Worm (Caenorhabditis elegans) whole organism, young adult: Measurements from ENCODE around the gene W05B10.3.

Experiments
- B0019.2 ChIP-seq: fragments of 200-800 bp; sonication (Bioruptor generic); conservative IDR thresholded peaks from 2 replicates; pipeline ENCODE4 v1.3.6; 2022; ENCODE audit warnings: missing genetic modification reagents, missing genetic modification characterization, missing compliant biosample characterization
- B0035.1 ChIP-seq: sonication (generic microtip); optimal IDR thresholded peaks from 2 replicates; lab custom pipeline; 2016; ENCODE audit warnings: missing genetic modification characterization, mild to moderate bottlenecking, missing compliant biosample characterization, missing genotype, missing genetic modification reagents
- B0261.1 ChIP-seq: sonication (generic microtip); optimal IDR thresholded peaks from 2 replicates; lab custom pipeline; 2016; ENCODE audit warnings: mild to moderate bottlenecking, missing genetic modification characterization, moderate library complexity, missing compliant biosample characterization
- B0336.3 ChIP-seq: fragments of 200-800 bp; sonication (Bioruptor generic); IDR thresholded peaks from 2 replicates; pipeline ENCODE4 v1.3.6; 2022; ENCODE audit warnings: missing genetic modification characterization, missing compliant biosample characterization
- C06A6.2 ChIP-seq: fragments of 200-800 bp; sonication (Bioruptor generic); conservative IDR thresholded peaks from 2 replicates; pipeline ENCODE4 v1.3.6; 2022; ENCODE audit warnings: missing genetic modification characterization, missing compliant biosample characterization
- D2030.7 ChIP-seq: fragments of 200-800 bp; sonication (Bioruptor generic); IDR thresholded peaks from 2 replicates; pipeline ENCODE4 v1.3.6; 2022; ENCODE audit warnings: missing genetic modification reagents, missing genetic modification characterization, missing compliant biosample characterization
- F23B12.7 ChIP-seq: sonication (generic microtip); optimal IDR thresholded peaks from 2 replicates; lab custom pipeline; 2017; ENCODE audit warnings: missing genetic modification characterization, mild to moderate bottlenecking, missing compliant biosample characterization, antibody characterized with exemption, moderate library complexity; ENCODE audit not compliant: insufficient read depth
- F33H1.4 ChIP-seq: fragments of 200-800 bp; sonication (Bioruptor generic); IDR thresholded peaks from 2 replicates; pipeline ENCODE4 v1.3.6; 2022; ENCODE audit warnings: missing genetic modification reagents, missing genetic modification characterization, missing compliant biosample characterization
- F52B5.7 ChIP-seq: sonication (generic microtip); optimal IDR thresholded peaks from 2 replicates; lab custom pipeline; 2016; ENCODE audit warnings: mild to moderate bottlenecking, missing genetic modification characterization, missing compliant biosample characterization
- F57A8.1 ChIP-seq: fragments of 200-800 bp; sonication (Bioruptor generic); optimal IDR thresholded peaks from 2 replicates; lab custom pipeline; 2018; ENCODE audit warnings: mild to moderate bottlenecking, missing genetic modification characterization, moderate library complexity, missing compliant biosample characterization
- Y67H2A.10 ChIP-seq: fragments of 200-800 bp; sonication (Bioruptor generic); conservative IDR thresholded peaks from 2 replicates; pipeline ENCODE4 v1.3.6; 2022; ENCODE audit warnings: missing genetic modification reagents, missing genetic modification characterization, missing compliant biosample characterization
- Y79H2A.3 ChIP-seq: fragments of 200-800 bp; sonication (Bioruptor generic); conservative IDR thresholded peaks from 2 replicates; pipeline ENCODE4 v1.3.6; 2022; ENCODE audit warnings: missing genetic modification reagents, missing genetic modification characterization, missing compliant biosample characterization
- attf-3 ChIP-seq: fragments of 200-800 bp; sonication (Bioruptor generic); conservative IDR thresholded peaks from 2 replicates; pipeline ENCODE4 v1.3.6; 2022; ENCODE audit warnings: missing genetic modification reagents, missing genetic modification characterization, missing compliant biosample characterization
- bed-1 ChIP-seq: fragments of 200-800 bp; sonication (Bioruptor generic); IDR thresholded peaks from 2 replicates; pipeline ENCODE4 v1.3.6; 2022; ENCODE audit warnings: missing genetic modification reagents, missing genetic modification characterization, missing compliant biosample characterization
- ceh-58 ChIP-seq: fragments of 200-800 bp; sonication (Bioruptor generic); IDR thresholded peaks from 2 replicates; pipeline ENCODE4 v1.3.6; 2022; ENCODE audit warnings: missing genetic modification characterization, missing compliant biosample characterization
- ceh-79 ChIP-seq: sonication (generic microtip); optimal IDR thresholded peaks from 2 replicates; lab custom pipeline; 2017; ENCODE audit warnings: mild to moderate bottlenecking, missing genetic modification characterization, missing compliant biosample characterization
- die-1 ChIP-seq: sonication (generic microtip); optimal IDR thresholded peaks from 2 replicates; lab custom pipeline; 2016; ENCODE audit warnings: missing genotype, mild to moderate bottlenecking, missing genetic modification characterization, missing compliant biosample characterization
- dox-1 ChIP-seq: fragments of 200-800 bp; sonication (Bioruptor generic); IDR thresholded peaks from 2 replicates; pipeline ENCODE4 v1.3.6; 2022; ENCODE audit warnings: missing genetic modification reagents, missing genetic modification characterization, missing compliant biosample characterization
- dpl-1 ChIP-seq: fragments of 150-350 bp; optimal IDR thresholded peaks from 2 replicates; lab custom pipeline; 2014; ENCODE audit warnings: missing biosample characterization, missing genetic modification reagents, missing genetic modification characterization
- efl-1 ChIP-seq: fragments of 150-350 bp; optimal IDR thresholded peaks from 2 replicates; lab custom pipeline; 2014; ENCODE audit warnings: missing biosample characterization, missing genetic modification reagents, missing genetic modification characterization
- hlh-26 ChIP-seq: fragments of 200-800 bp; sonication (Bioruptor generic); conservative IDR thresholded peaks from 2 replicates; pipeline ENCODE4 v1.3.6; 2022; ENCODE audit warnings: missing genetic modification reagents, missing genetic modification characterization, missing compliant biosample characterization
- hmg-20 ChIP-seq: fragments of 200-800 bp; sonication (Bioruptor generic); IDR thresholded peaks from 2 replicates; pipeline ENCODE4 v1.3.6; 2022; ENCODE audit warnings: missing genetic modification reagents, missing genetic modification characterization, missing compliant biosample characterization
- hrde-1 ChIP-seq: sonication (generic microtip); optimal IDR thresholded peaks from 2 replicates; lab custom pipeline; 2016; ENCODE audit warnings: missing genetic modification characterization, mild to moderate bottlenecking, missing compliant biosample characterization, moderate library complexity, missing genotype, missing genetic modification reagents, borderline replicate concordance
- lin-35 ChIP-seq, 3 experiments: fragments of 150-350 bp in 2 of 3; sonication (generic microtip) in 1 of 3; optimal IDR thresholded peaks; 2 replicates each; lab custom pipeline; 2014 to 2018; ENCODE audit warnings: missing biosample characterization in 3 of 3, missing genetic modification characterization in 3 of 3, missing genetic modification reagents in 3 of 3
- lin-54 ChIP-seq: fragments of 200-800 bp; sonication (Bioruptor generic); optimal IDR thresholded peaks from 2 replicates; lab custom pipeline; 2018; ENCODE audit warnings: mild to moderate bottlenecking, missing genetic modification characterization, missing compliant biosample characterization
- lir-1 ChIP-seq: fragments of 200-800 bp; sonication (Bioruptor generic); conservative IDR thresholded peaks from 2 replicates; pipeline ENCODE4 v1.3.6; 2022; ENCODE audit warnings: missing genetic modification reagents, missing genetic modification characterization, missing compliant biosample characterization
- lsy-27 ChIP-seq: sonication (generic microtip); optimal IDR thresholded peaks from 2 replicates; lab custom pipeline; 2017; ENCODE audit warnings: missing genetic modification characterization, mild to moderate bottlenecking, missing compliant biosample characterization, antibody characterized with exemption, missing genotype, borderline replicate concordance; ENCODE audit not compliant: insufficient read depth
- mcd-1 ChIP-seq: fragments of 200-800 bp; sonication (Bioruptor generic); IDR thresholded peaks from 2 replicates; pipeline ENCODE4 v1.3.6; 2022; ENCODE audit warnings: missing genetic modification reagents, missing genetic modification characterization, missing compliant biosample characterization
- mxl-1 ChIP-seq: sonication (generic microtip); optimal IDR thresholded peaks from 2 replicates; lab custom pipeline; 2016; ENCODE audit warnings: missing genetic modification characterization, missing compliant biosample characterization
- nfyb-1 ChIP-seq: fragments of 200-800 bp; sonication (Bioruptor generic); IDR thresholded peaks from 2 replicates; pipeline ENCODE4 v1.3.6; 2022; ENCODE audit warnings: missing genetic modification reagents, missing genetic modification characterization, missing compliant biosample characterization
- nhr-179 ChIP-seq: sonication (generic microtip); optimal IDR thresholded peaks from 2 replicates; lab custom pipeline; 2016; ENCODE audit warnings: mild to moderate bottlenecking, missing genetic modification characterization, missing compliant biosample characterization
- nhr-80 ChIP-seq: sonication (generic microtip); optimal IDR thresholded peaks from 2 replicates; lab custom pipeline; 2016; ENCODE audit warnings: missing genetic modification characterization, missing compliant biosample characterization
- nhr-90 ChIP-seq: sonication (generic microtip); optimal IDR thresholded peaks from 2 replicates; lab custom pipeline; 2016; ENCODE audit warnings: missing genotype, mild to moderate bottlenecking, missing genetic modification characterization, missing compliant biosample characterization
- pha-4 ChIP-seq: fragments of 150-350 bp; sonication (generic microtip); optimal IDR thresholded peaks from 2 replicates; lab custom pipeline; 2014; ENCODE audit warnings: missing biosample characterization, missing genetic modification reagents, missing genetic modification characterization
- repo-1 ChIP-seq: sonication (generic microtip); optimal IDR thresholded peaks from 2 replicates; lab custom pipeline; 2017; ENCODE audit warnings: mild to moderate bottlenecking, missing genetic modification characterization, missing compliant biosample characterization
- sdz-38 ChIP-seq: sonication (generic microtip); optimal IDR thresholded peaks from 2 replicates; lab custom pipeline; 2016; ENCODE audit warnings: missing genotype, missing genetic modification characterization, missing compliant biosample characterization
- snpc-4 ChIP-seq, 5 experiments: fragments of 150-350 bp in 1 of 5; sonication (generic microtip) in 4 of 5; optimal IDR thresholded peaks; 2 replicates each; lab custom pipeline; 2014 to 2018; ENCODE audit warnings: missing genetic modification characterization in 5 of 5, missing biosample characterization in 3 of 5, antibody characterized with exemption in 2 of 5, mild to moderate bottlenecking in 2 of 5, missing compliant biosample characterization in 2 of 5, missing genotype in 2 of 5, moderate library complexity in 2 of 5, missing genetic modification reagents in 1 of 5
- somi-1 ChIP-seq: fragments of 200-800 bp; sonication (Bioruptor generic); optimal IDR thresholded peaks from 2 replicates; lab custom pipeline; 2018; ENCODE audit warnings: mild to moderate bottlenecking, missing genetic modification characterization, missing compliant biosample characterization
- zim-3 ChIP-seq: sonication (generic microtip); optimal IDR thresholded peaks from 2 replicates; lab custom pipeline; 2017; ENCODE audit warnings: mild to moderate bottlenecking, missing genetic modification characterization, moderate library complexity, missing compliant biosample characterization
- ztf-26 ChIP-seq: sonication (generic microtip); optimal IDR thresholded peaks from 2 replicates; lab custom pipeline; 2017; ENCODE audit warnings: missing genetic modification characterization, missing compliant biosample characterization
- ztf-3 ChIP-seq: fragments of 200-800 bp; sonication (Bioruptor generic); optimal IDR thresholded peaks from 2 replicates; lab custom pipeline; 2018; ENCODE audit warnings: mild to moderate bottlenecking, missing genetic modification characterization, missing compliant biosample characterization

W05B10.3 gene

ce11 chrV:12637238-12637690, 24.3 kb downstream of the W05B10.3 start, which contains the start of gene F56H9.2 (continued):
- no peak for TF ChIP-seq ceh-58 (GFP tag; lab: Robert Waterston, UW)
- TF ChIP-seq ceh-79 (tag; lab: Kevin White, UChicago): no peak
- TF ChIP-seq dpl-1: no peak
- TF ChIP-seq zim-3 (tag; lab: Kevin White, UChicago): no peak

- TF ChIP-seq F33H1.4 (GFP tag; lab: Robert Waterston, UW) (no peak), lir-1 (GFP tag; lab: Robert Waterston, UW) (no peak), D2030.7 (no peak), snpc-4 (GFP tag; optimal IDR thresholded peaks at IDR 0.05; lab: Kevin White, UChicago) (no peak), snpc-4 (tag; optimal IDR thresholded peaks at IDR 0.05; lab: Kevin White, UChicago) (no peak), C06A6.2 (GFP tag; lab: Robert Waterston, UW) (no peak), hmg-20 (no peak), attf-3 (GFP tag; lab: Robert Waterston, UW) (no peak), F52B5.7 (tag; lab: Kevin White, UChicago) (no peak), nhr-90 (tag; lab: Kevin White, UChicago) (no peak), repo-1 (tag; lab: Kevin White, UChicago) (no peak), lin-54 (GFP tag; lab: Kevin White, UChicago) (no peak), sdz-38 (tag; lab: Kevin White, UChicago) (no peak), B0336.3 (no peak), F23B12.7 (tag; lab: Kevin White, UChicago) (no peak)
Measured at ce11 chrV:12636248-12636647, 25.3 kb downstream of the W05B10.3 start.

- TF ChIP-seq nhr-80 (tag; lab: Kevin White, UChicago) (peak; percentile 13), somi-1 (peak; percentile 17), F57A8.1 (GFP tag; lab: Kevin White, UChicago) (no peak), mcd-1 (GFP tag; lab: Robert Waterston, UW) (no peak)
Measured at ce11 chrV:12635218-12635617, 26.3 kb downstream of the W05B10.3 start.

- no peak for TF ChIP-seq B0019.2
- TF ChIP-seq Y79H2A.3: no peak
- no peak for TF ChIP-seq lsy-27 (tag; lab: Kevin White, UChicago)
- no peak for TF ChIP-seq hrde-1
- no peak for TF ChIP-seq nhr-179 (tag; lab: Kevin White, UChicago)
- TF ChIP-seq mxl-1 (tag; lab: Kevin White, UChicago): no peak
- no peak for TF ChIP-seq pha-4 (tag; lab: Kevin White, UChicago)
- TF ChIP-seq ztf-26: no peak
- TF ChIP-seq Y67H2A.10: no peak
Measured at ce11 chrV:12634746-12635145, 26.8 kb downstream of the W05B10.3 start.

- TF ChIP-seq hmg-20 (no peak), efl-1 (no peak), lin-35 (GFP tag; optimal IDR thresholded peaks at IDR 0.05; lab: Kevin White, UChicago) (no peak), nfyb-1 (GFP tag; lab: Robert Waterston, UW) (no peak), lin-54 (GFP tag; lab: Kevin White, UChicago) (no peak), dox-1 (no peak), B0261.1 (no peak), hlh-26 (no peak), B0035.1 (tag; lab: Kevin White, UChicago) (no peak), ztf-3 (no peak), somi-1 (no peak), die-1 (tag; lab: Kevin White, UChicago) (no peak), zim-3 (tag; lab: Kevin White, UChicago) (no peak), bed-1 (GFP tag; lab: Robert Waterston, UW) (no peak)
Measured at ce11 chrV:12634050-12634449, 27.5 kb downstream of the W05B10.3 start.
